Worm (Caenorhabditis elegans) whole organism, L4/young adult: ENCODE measurements around the gene F26F12.5.

Experiments used
- W03F9.2 ChIP-seq: fragments of 150-350 bp; optimal IDR thresholded peaks from 2 replicates; lab custom pipeline; 2014; ENCODE audit warnings: missing biosample characterization, missing genetic modification characterization
- him-1 ChIP-seq: sonication (generic microtip); optimal IDR thresholded peaks from 2 replicates; lab custom pipeline; 2016; ENCODE audit warnings: missing genotype, missing genetic modification reagents, missing genetic modification characterization, missing compliant biosample characterization

DNA sequence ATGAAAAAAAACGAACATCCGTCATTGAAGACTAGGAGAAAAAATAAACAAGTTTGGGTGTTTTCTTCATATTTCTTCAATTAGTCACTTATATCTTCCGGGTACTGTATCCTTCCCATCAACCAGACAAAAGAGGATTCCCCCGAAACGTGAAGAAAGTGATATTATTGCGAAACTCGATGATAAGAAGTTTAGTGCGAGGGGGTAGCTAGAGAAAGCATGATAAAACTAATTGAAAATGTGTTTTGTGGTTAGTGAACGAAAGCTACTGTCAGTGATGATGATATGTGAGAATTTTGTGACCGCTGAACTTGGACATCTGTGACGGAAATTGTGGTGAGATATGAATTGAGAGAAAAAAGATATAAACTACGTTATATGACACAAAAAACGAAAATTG is 42.0 kb downstream of the F26F12.5 start:
- TF ChIP-seq W03F9.2 (tag; lab: Kevin White, UChicago) (no peak), him-1 (tag; lab: Kevin White, UChicago) (no peak)
